Fruit fly (Drosophila melanogaster): ENCODE measurements around the gene b.

- TF ChIP-seq CG15710 (tag; optimal IDR thresholded peaks at IDR 0.05) (no peak), CG34367 (tag; optimal IDR thresholded peaks at IDR 0.05) (no peak), CG9948 (tag; optimal IDR thresholded peaks at IDR 0.05) (no peak), rn (GFP tag; IDR thresholded peaks at IDR 0.05) (no peak), Ets98B (GFP tag; IDR thresholded peaks at IDR 0.05) (no peak), Snoo (tag; optimal IDR thresholded peaks at IDR 0.05) (no peak), CG32121 (GFP tag; IDR thresholded peaks at IDR 0.05) (no peak)
These were observed 28.1 kb downstream of the b start, which contains the start of gene CG7968 for dm6 chr2L:13849125-13849524.

Data from whole organism, pupa.